Fruit fly (Drosophila melanogaster): ENCODE results near the gene CG15865.

Gene CG15865

dm6 chrX:16637594-16638485, 26.4 kb downstream of the CG15865 start, which contains the start of gene RpS19a (continued):
- TF ChIP-seq Hr38 (GFP tag; optimal IDR thresholded peaks at IDR 0.05): no peak
- peak; percentile 32 for TF ChIP-seq CG32006 (GFP tag; optimal IDR thresholded peaks at IDR 0.05)
- peak; percentile 11 for TF ChIP-seq Lpt (GFP tag; optimal IDR thresholded peaks at IDR 0.05)
- peak; percentile 19 for TF ChIP-seq Hr4 (GFP tag; optimal IDR thresholded peaks at IDR 0.05)
- peak; percentile 56 for TF ChIP-seq CG1621 (tag; optimal IDR thresholded peaks at IDR 0.05)
- peak; percentile 78 for TF ChIP-seq Met (GFP tag; optimal IDR thresholded peaks at IDR 0.05)
- peak; percentile 23 for TF ChIP-seq Hr39 (GFP tag; optimal IDR thresholded peaks at IDR 0.05)
- no peak for TF ChIP-seq CG4318 (GFP tag; optimal IDR thresholded peaks at IDR 0.05)
- peak; percentile 77 for TF ChIP-seq CG16779 (tag; optimal IDR thresholded peaks at IDR 0.05)
- peak; percentile 73 for TF ChIP-seq net (GFP tag; optimal IDR thresholded peaks at IDR 0.05)
- peak; percentile 48 for TF ChIP-seq dsx (GFP tag; optimal IDR thresholded peaks at IDR 0.05; ENCODE audit: poor library complexity, severe bottlenecking)
- peak; percentile 17 for TF ChIP-seq Ets96B (tag; optimal IDR thresholded peaks at IDR 0.05)
- peak; percentile 74 for TF ChIP-seq Blimp-1 (GFP tag; optimal IDR thresholded peaks at IDR 0.05)
- TF ChIP-seq CG6792 (GFP tag; optimal IDR thresholded peaks at IDR 0.05): no peak
- peak; percentile 14 for TF ChIP-seq CG3032 (tag; optimal IDR thresholded peaks at IDR 0.05)
- TF ChIP-seq Sox15 (GFP tag; optimal IDR thresholded peaks at IDR 0.05): no peak
- TF ChIP-seq CG15336 (GFP tag; IDR thresholded peaks at IDR 0.05): 0 out of 2 replicates have a peak, but pooled peaks have one; percentile 22
- no peak for TF ChIP-seq CG11902 (GFP tag; optimal IDR thresholded peaks at IDR 0.05)
- peak; percentile 56 for TF ChIP-seq achi (GFP tag; optimal IDR thresholded peaks at IDR 0.05)
- peak; percentile 36 for TF ChIP-seq fd59A (GFP tag; optimal IDR thresholded peaks at IDR 0.05)
- TF ChIP-seq Sox102F (GFP tag; optimal IDR thresholded peaks at IDR 0.05): peak; percentile 79
- peak; percentile 76 for TF ChIP-seq CG3919 (GFP tag; optimal IDR thresholded peaks at IDR 0.05)
- TF ChIP-seq spab (GFP tag; optimal IDR thresholded peaks at IDR 0.05): peak; percentile 41

DNA sequence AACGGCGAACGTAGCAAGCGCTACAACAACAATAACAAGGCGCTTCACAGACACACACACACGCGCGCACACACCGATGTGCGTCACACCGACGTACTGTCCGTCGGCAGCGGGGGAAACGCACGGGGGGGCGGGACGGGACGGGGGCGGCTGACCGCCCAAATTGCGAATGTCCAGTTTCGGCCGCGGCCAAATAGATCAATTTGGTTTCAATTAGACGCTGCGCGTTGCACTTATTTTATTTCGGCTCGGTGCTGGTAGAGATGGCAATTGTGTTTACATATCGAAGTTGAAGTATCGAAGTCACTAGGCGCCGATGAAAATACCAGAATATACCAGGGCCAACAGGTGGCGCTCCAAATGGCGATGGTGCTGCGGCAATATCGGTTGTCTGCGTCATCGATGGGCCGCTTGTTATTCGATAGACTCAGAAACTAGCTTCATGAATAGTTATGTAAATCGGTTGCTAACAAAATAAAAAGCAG, 27.1 kb downstream of the CG15865 start, which contains the start of gene Rok:
Gene Rok (minus strand): TSS at position 309 of the 485 bp plus-strand sequence.
- TF ChIP-seq Sox15 (GFP tag; optimal IDR thresholded peaks at IDR 0.05) (no peak), pdm3 (GFP tag; optimal IDR thresholded peaks at IDR 0.05) (no peak), Eip78C (GFP tag) (no peak), CG9139 (GFP tag; optimal IDR thresholded peaks at IDR 0.05) (no peak), Ets21C (GFP tag; optimal IDR thresholded peaks at IDR 0.05) (no peak), fkh (GFP tag; optimal IDR thresholded peaks at IDR 0.05) (peak; percentile 51), ss (GFP tag; optimal IDR thresholded peaks at IDR 0.05) (no peak), Sox14 (GFP tag; optimal IDR thresholded peaks at IDR 0.05) (no peak), CG6808 (GFP tag; optimal IDR thresholded peaks at IDR 0.05) (peak; percentile 8), Hr4 (GFP tag; optimal IDR thresholded peaks at IDR 0.05) (no peak), Eip75B (GFP tag; optimal IDR thresholded peaks at IDR 0.05) (no peak), salr (GFP tag; optimal IDR thresholded peaks at IDR 0.05) (no peak), CG6276 (GFP tag; optimal IDR thresholded peaks at IDR 0.05) (no peak), Blimp-1 (GFP tag; optimal IDR thresholded peaks at IDR 0.05) (no peak), CG11294 (GFP tag; IDR thresholded peaks at IDR 0.05) (no peak), Gug (GFP tag; IDR thresholded peaks at IDR 0.05) (no peak), svp (GFP tag) (no peak), OdsH (GFP tag; optimal IDR thresholded peaks at IDR 0.05) (no peak), dac (GFP tag; optimal IDR thresholded peaks at IDR 0.05) (no peak), CG7368 (GFP tag; optimal IDR thresholded peaks at IDR 0.05) (no peak), esn (GFP tag; optimal IDR thresholded peaks at IDR 0.05) (no peak), CG10669 (GFP tag; optimal IDR thresholded peaks at IDR 0.05) (no peak), CG6163 (GFP tag; IDR thresholded peaks at IDR 0.05) (0 out of 3 replicates have a peak, but pooled peaks have one; percentile 31), CG31627 (GFP tag; optimal IDR thresholded peaks at IDR 0.05) (no peak), Smox (GFP tag; optimal IDR thresholded peaks at IDR 0.05) (no peak), acj6 (GFP tag; optimal IDR thresholded peaks at IDR 0.05) (no peak)
